Fruit fly (Drosophila melanogaster) Kc167 (cell line): Measurements from ENCODE around the gene Dus3.

Experiments used
- Myc ChIP-seq: fragments of >200 bp; optimal IDR thresholded peaks from 2 replicates; lab custom pipeline; 2017; ENCODE audit warnings: missing external identifiers
- Sin3A ChIP-seq: fragments of >200 bp; optimal IDR thresholded peaks from 2 replicates; lab custom pipeline; 2018; ENCODE audit warnings: missing external identifiers
- h ChIP-seq: fragments of >200 bp; optimal IDR thresholded peaks from 3 replicates; lab custom pipeline; 2018; ENCODE audit warnings: missing external identifiers
- insv ChIP-seq: fragments of >200 bp; optimal IDR thresholded peaks from 3 replicates; lab custom pipeline; 2018; ENCODE audit warnings: missing external identifiers
- psq ChIP-seq: fragments of >200 bp; optimal IDR thresholded peaks from 2 replicates; lab custom pipeline; 2017; ENCODE audit warnings: missing external identifiers
- ttk ChIP-seq: sonication (Bioruptor generic); optimal IDR thresholded peaks from 2 replicates; lab custom pipeline; 2017; ENCODE audit warnings: missing external identifiers

DNA sequence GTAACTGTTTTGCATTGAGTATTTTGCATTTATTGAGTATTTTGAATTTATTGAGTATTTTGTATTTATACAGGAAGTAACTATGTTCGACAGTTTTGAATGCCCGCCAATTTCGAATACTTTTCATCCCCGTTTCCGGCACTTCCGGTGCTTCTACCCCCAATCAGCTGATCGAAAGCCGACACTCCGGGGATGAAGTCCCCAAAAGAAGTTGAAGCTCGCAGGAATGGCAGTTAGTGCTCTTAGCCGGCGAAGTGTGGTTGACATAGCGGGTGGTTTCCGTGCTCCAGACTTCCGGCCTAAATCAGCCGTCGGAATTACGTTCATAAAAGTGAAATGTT is 37.4 kb downstream of the Dus3 start, which contains the start of gene sick:
- no peak for TF ChIP-seq h (lab: Kevin White, UChicago)
- TF ChIP-seq Myc: no peak
- no peak for TF ChIP-seq psq (lab: Kevin White, UChicago)
- TF ChIP-seq insv: no peak
- no peak for TF ChIP-seq ttk (lab: Kevin White, UChicago)
- TF ChIP-seq Sin3A (lab: Kevin White, UChicago): no peak
